Fruit fly (Drosophila melanogaster): ENCODE data around the gene CG13994.

- TF ChIP-seq CG33557 (GFP tag; optimal IDR thresholded peaks at IDR 0.05) (no peak), HLH3B (GFP tag; IDR thresholded peaks at IDR 0.05) (no peak), CrebB (tag; optimal IDR thresholded peaks at IDR 0.05) (no peak), ap (GFP tag; IDR thresholded peaks at IDR 0.05) (no peak), bsh (GFP tag; optimal IDR thresholded peaks at IDR 0.05) (no peak), CG12071 (GFP tag; optimal IDR thresholded peaks at IDR 0.05) (no peak)
Observed at dm6 chr2L:6099270-6099644, 36.5 kb downstream of the CG13994 start.

Measured in whole organism, embryonic.